Fruit fly (Drosophila melanogaster) Kc167 (cell line): Measurements from ENCODE around the gene CG31715.

ENCODE experiments used
- Myc ChIP-seq: fragments of >200 bp; optimal IDR thresholded peaks from 2 replicates; lab custom pipeline; 2017; ENCODE audit warnings: missing external identifiers
- Sin3A ChIP-seq: fragments of >200 bp; optimal IDR thresholded peaks from 2 replicates; lab custom pipeline; 2018; ENCODE audit warnings: missing external identifiers
- h ChIP-seq: fragments of >200 bp; optimal IDR thresholded peaks from 3 replicates; lab custom pipeline; 2018; ENCODE audit warnings: missing external identifiers
- insv ChIP-seq: fragments of >200 bp; optimal IDR thresholded peaks from 3 replicates; lab custom pipeline; 2018; ENCODE audit warnings: missing external identifiers
- psq ChIP-seq: fragments of >200 bp; optimal IDR thresholded peaks from 2 replicates; lab custom pipeline; 2017; ENCODE audit warnings: missing external identifiers
- ttk ChIP-seq: sonication (Bioruptor generic); optimal IDR thresholded peaks from 2 replicates; lab custom pipeline; 2017; ENCODE audit warnings: missing external identifiers

CG31715 gene

DNA sequence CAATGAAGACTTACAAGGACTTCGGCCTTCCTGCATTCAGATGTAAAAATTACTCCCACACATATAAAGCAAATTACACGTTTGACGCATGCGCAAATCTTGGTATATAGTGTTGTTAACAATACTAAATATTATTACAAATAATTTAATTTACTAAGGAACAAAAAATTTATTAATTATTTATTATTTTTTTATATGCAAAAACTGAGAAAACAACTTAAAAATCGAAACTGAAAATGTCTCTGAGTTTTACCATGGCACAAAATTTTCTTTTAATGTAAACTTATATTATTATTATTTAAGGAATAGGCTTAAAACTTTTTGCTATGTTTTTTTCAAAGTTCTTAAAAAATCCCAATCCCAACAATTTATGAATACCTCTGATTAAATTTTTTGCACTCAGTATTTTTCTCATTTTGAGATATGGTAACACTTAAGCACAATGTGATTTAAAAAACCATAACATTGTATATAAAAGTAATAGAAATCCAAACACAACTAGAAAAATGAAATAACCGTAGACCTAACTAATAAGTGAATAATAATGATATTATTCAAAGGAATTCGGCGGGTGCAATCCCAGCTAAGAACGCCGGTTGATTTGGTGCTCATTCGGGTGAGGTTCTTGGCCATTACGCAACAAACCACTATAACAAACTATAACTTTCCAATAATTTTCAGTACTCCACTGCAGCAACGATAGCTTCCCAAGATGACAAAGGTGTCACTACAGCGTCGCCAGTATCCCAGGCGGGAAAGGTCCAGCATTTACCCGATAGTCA, 10.2 kb upstream of the CG31715 start, which contains the start of the genes Schip1 and Cox10:
Gene Schip1, minus strand, starts transcription at position 51 of the 782 bp plus-strand sequence.
Gene Cox10, plus strand, starts transcription at position 406 of the 782 bp plus-strand sequence.
- no peak for TF ChIP-seq Myc

DNA sequence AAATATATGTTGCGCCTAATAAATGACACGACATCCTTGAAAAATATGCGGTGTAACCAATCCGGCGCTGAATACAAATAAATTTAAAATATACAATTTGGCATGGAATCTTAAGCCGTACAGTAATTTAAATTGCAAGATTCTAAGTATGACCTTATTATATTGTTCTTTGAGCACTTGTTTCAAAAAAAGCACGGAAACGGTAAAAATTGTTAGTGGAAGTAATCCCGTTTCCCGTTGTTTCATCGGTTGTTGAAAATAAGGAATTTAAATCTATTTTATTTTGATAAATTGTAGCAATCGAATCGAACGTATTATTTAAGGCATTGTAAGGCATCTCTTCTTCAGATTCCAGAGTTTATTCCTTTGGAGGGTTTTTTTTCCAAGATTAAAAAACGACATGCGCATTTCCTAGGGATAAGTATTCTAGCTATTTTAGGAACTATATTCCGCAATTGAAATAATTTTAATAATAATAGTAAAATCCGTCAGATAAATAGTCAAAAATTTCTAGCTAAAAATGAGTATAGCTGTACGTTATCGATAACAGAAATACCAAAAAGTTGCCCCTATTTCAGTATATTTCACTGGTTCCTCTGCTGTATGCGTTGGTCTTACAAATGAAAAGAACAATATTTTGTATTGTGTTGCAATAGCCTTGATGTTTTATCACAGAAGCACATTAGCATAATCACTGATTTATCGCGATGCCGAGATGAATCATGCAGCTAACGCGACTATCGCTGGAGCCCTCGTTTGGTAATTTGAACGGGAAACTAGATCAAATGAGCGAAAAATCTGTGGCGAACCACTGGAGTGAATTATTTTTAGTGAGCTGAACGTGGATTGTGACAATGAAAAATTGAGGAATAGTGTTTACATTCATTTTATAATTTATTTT, 8.1 kb upstream of the CG31715 start, which contains the start of gene GATAd:
Gene GATAd, plus strand, starts transcription at position 644 of the 901 bp plus-strand sequence.
- no peak for TF ChIP-seq h (lab: Kevin White, UChicago)
- no peak for TF ChIP-seq insv (lab: Kevin White, UChicago)
- no peak for TF ChIP-seq psq (lab: Kevin White, UChicago)
- TF ChIP-seq Myc: no peak
- TF ChIP-seq Sin3A: no peak
- no peak for TF ChIP-seq ttk (lab: Kevin White, UChicago)

DNA sequence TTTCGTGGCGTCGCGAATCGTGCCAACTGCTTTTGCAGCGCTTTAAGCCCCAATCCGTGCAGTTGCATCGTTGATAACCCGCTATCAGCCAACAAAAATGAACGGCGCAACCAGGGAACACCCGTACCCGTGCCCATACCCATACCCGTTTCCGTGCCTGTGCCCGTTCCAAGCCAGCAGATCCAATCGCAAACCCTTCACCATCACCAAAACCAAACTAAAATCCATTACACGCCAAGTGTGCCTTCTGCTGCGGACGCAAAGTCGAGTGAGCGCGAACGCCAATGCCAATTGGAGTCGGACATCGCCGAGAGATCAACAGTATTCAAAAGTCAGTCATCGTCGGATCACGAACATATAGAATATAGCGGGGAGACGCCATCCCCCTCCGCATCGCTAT, 7.2 kb upstream of the CG31715 start:
- no peak for TF ChIP-seq h (lab: Kevin White, UChicago)
- no peak for TF ChIP-seq psq (lab: Kevin White, UChicago)
- TF ChIP-seq ttk (lab: Kevin White, UChicago): no peak
- no peak for TF ChIP-seq insv (lab: Kevin White, UChicago)
- TF ChIP-seq Myc: no peak
- TF ChIP-seq Sin3A: no peak

DNA sequence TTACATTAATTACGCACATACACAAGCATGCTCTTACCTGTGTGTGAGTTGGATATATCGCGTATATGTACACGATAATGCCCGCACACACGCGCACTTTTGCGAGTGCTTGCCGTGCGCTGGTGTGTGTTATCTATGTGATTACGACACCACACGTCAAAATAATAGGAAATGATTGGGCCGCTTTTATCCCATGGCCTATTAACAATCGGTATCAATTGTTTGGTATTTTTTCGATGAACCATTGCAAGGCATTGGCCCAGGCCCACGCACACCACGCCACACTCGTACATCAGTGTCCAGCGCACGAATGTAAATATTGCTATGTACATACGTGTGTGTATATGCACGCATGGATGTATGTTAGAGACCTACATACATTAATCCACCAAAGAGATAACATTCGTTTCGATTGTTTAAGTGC, 6.5 kb upstream of the CG31715 start:
- TF ChIP-seq ttk (lab: Kevin White, UChicago) (no peak), Myc (no peak), h (lab: Kevin White, UChicago) (no peak), psq (lab: Kevin White, UChicago) (no peak)

DNA sequence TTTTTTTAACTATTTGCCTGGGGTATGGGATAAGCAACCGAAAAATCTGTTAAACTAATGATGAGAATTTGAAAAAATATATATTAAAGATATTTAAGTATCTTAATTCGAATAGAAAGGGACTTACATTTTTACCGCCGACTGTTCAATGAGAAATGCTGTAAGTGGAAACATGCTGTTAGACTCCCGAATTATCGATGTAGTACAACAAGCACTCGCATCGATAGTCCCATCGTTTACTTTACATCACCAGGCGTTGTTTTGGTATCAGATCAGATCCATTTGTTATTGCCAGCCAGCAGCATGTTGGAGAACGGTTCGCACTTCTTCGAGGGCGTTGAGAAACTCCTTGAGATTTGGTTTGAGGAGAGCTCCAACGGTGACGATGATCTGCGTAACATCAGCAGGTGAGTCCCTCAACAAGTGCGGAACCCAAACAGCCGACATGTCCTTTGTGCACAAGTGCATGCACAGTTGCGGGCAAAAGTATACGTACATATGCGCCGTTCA, 2.1 kb upstream of the CG31715 start, which contains the start of gene SamDC:
Gene SamDC, plus strand, starts transcription at position 246 of the 510 bp plus-strand sequence.
- no peak for TF ChIP-seq ttk (lab: Kevin White, UChicago)
- no peak for TF ChIP-seq psq (lab: Kevin White, UChicago)
- TF ChIP-seq Myc: no peak
- TF ChIP-seq Sin3A: no peak
- TF ChIP-seq insv (lab: Kevin White, UChicago): no peak
- TF ChIP-seq h (lab: Kevin White, UChicago): no peak

DNA sequence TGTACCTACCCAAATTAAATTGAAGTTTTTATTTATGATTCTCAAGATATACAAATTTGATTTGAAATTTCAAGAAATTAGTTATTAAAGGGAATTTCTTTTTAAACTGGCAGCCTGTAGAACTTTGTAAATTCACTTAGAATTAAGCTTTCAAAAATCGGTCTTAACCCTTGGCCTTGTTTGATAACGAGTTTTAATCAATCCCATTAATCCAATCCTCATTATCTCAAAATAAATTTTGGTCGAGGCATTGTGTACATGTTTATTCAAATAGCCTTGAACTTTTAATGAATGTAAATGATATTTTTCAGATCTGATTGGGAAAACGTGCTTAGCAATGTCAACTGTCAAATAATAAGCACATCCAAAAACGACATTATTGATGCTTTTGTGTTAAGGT, 1.6 kb upstream of the CG31715 start:
- TF ChIP-seq psq (lab: Kevin White, UChicago): no peak
- no peak for TF ChIP-seq insv (lab: Kevin White, UChicago)
- no peak for TF ChIP-seq ttk (lab: Kevin White, UChicago)

DNA sequence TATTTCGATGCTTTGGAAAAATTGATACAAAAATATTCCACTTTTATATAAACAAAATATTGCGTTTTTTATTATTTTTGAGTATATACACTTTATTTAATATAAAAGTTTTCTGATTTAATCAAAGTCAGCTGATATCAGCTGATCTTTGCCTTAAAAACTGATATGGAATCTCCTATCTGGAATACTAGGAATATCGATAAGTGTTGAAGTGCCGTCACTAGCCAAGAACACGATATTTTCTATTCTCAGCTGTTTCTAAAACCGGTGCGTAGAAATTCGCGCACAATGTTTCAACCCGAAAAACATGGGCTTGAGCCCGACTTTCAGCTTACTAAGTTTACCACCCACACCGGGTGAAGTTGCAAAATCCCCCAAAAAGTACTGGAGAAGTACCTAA, 1.1 kb downstream of the CG31715 start, which contains the start of gene Sps2:
Gene Sps2, plus strand, starts transcription at position 124 of the 400 bp plus-strand sequence.
- TF ChIP-seq Myc (no peak), h (lab: Kevin White, UChicago) (no peak), Sin3A (no peak), ttk (lab: Kevin White, UChicago) (no peak), psq (lab: Kevin White, UChicago) (no peak), insv (lab: Kevin White, UChicago) (no peak)

DNA sequence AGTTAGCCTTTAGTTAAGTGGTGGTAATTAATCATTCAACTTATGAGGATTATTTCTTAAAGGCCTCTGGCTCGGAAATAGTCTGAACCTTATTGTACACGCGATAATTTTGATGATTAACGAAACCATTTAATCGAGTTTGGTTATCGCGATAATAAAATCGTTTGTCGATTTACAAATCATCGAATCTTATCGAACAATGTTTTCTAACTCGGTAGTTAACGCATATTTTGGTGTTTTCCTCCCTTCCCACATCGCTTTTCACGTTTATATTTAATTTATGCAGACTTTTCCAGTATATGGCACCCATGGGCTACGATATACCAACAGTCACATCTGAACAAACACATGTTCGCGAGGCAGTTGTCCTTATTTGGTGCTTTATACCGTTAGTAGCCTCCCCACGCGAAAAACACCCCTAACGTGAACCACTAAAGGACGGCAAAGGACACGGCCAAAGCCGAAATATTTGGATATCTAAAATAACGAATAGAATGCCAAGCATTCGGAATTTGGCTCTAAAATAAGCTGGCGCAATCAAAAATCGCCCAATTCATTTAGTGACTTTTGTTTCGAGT, 2.7 kb downstream of the CG31715 start, which contains the start of gene Frmd5:
Gene Frmd5, plus strand, starts transcription at position 414 of the 578 bp plus-strand sequence.
- TF ChIP-seq ttk (lab: Kevin White, UChicago) (no peak), psq (lab: Kevin White, UChicago) (no peak), h (lab: Kevin White, UChicago) (no peak), Sin3A (no peak), Myc (no peak), insv (lab: Kevin White, UChicago) (no peak)

DNA sequence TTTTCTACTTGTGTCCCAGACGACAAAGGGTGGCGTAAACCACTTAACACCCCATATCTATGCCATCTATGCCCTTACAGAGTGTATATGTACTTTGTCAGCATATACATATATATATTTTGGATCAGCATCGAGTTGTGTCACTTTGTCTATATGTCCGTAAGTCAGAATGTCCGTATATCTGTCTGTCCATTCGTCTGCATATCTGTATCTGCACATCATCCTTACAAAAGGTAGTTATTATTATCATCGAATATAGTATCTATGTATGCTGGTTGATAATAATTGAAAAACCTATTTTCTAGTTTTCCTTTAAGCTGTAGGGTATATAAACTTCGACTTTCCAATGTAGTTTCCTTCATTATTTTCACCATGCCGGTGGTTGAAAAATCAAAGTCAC, 9.7 kb downstream of the CG31715 start:
- TF ChIP-seq psq (lab: Kevin White, UChicago): no peak
- TF ChIP-seq ttk (lab: Kevin White, UChicago): no peak
- TF ChIP-seq Myc: no peak
- no peak for TF ChIP-seq Sin3A
- no peak for TF ChIP-seq h (lab: Kevin White, UChicago)
- TF ChIP-seq insv (lab: Kevin White, UChicago): no peak

DNA sequence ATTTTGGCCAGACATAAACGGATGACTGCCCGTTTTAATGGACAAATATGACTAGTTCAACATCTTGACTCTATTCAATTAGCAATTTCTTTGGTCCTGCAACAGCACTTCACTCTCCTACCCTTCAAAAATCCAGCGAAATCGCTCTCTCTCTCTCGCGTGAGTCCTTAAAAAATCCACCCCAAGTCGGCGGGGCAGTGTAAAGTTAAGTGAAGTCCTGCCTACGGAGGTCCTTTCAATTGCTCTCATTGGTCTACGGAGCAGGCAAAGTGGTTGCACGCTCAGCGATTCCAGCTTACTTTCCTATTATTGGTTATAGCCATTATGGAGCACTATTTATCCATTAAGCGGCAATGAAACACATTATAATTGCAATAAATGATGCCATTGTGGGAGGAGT, 12.5 kb downstream of the CG31715 start, which contains the start of gene CG34367:
Gene CG34367, minus strand, starts transcription at position 35 of the 400 bp plus-strand sequence.
- TF ChIP-seq Sin3A (no peak), psq (lab: Kevin White, UChicago) (no peak), insv (lab: Kevin White, UChicago) (no peak), Myc (no peak), h (lab: Kevin White, UChicago) (no peak), ttk (lab: Kevin White, UChicago) (no peak)

DNA sequence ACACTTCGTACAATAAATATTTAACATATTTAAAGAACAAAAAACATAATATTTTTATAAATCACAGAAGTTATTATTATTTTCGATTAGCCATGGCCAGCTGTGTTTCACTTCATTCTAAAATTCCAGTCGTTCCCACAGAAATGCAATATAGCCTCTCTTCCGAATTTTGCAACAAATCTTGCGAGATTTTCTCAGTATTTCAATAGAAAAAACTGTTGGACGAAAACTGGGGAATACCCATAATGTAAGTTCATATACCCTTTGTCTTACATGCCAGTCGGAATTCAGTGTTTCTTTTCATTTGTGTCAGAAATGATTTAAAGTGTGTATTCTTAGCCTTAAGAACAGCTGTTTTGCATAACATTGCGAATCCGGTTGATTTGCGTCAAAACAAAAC, 15.1 kb downstream of the CG31715 start, which contains the start of the genes CtsL4 and ClpP:
Gene CtsL4, minus strand, starts transcription at position 90 of the 400 bp plus-strand sequence.
Gene ClpP, plus strand, starts transcription at position 288 of the 400 bp plus-strand sequence.
- TF ChIP-seq ttk (lab: Kevin White, UChicago) (no peak), Sin3A (no peak), Myc (no peak), h (lab: Kevin White, UChicago) (no peak), insv (lab: Kevin White, UChicago) (no peak), psq (lab: Kevin White, UChicago) (no peak)
